Fruit fly (Drosophila melanogaster): ENCODE results near the gene mei-217.

The mei-217 gene

DNA sequence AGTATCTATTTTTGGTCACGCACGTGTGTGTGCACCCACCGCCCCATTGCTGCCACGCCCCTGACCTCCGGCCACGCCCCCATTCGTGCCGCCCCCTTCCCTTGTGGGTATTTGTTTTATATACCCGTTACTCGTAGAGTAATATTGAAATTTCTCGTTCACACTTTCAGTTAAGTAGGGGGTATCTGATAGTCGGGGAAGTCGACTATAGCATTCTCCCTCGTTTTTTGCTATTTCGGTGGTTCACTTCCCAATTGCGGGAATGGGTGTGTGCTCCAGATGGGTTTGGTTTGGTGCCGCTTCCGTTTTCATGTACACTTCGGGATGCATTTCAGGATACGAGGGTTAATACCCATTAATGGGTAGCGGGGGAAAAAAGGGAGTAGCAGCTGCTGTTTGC, 24.5 kb upstream of the mei-217 start:
- TF ChIP-seq CG8478 (optimal IDR thresholded peaks at IDR 0.05) = no peak
- no peak for TF ChIP-seq CTCF (optimal IDR thresholded peaks at IDR 0.05)

DNA sequence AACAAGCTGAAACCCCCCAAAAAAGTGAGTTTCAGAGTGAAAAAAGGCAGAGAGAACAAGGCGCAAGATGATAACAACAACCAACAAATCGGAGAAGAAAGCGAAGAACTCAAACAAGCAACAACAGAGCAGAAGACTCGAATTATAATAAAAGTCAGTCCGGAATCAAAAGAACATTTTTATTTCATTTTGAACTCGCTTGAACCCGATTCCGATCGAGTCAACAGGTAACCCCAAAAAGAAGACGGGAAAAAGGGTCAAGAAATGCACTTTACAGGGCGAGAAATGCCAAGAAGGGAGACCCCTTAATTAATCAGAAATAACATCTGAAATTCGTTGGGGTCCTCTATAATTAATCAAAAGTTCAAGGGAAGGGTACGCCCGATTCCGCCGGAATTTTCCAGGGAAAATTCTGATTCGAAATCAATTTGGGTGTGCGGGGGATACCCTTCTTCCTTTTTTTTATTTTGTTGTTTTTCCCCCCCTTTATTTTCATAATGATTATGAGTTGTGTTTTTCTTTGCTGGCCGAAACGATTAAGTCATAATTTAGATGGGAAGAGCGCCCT, 19.7 kb upstream of the mei-217 start:
- TF ChIP-seq CG8478 (optimal IDR thresholded peaks at IDR 0.05) = no peak
- TF ChIP-seq CTCF (optimal IDR thresholded peaks at IDR 0.05) = no peak

DNA sequence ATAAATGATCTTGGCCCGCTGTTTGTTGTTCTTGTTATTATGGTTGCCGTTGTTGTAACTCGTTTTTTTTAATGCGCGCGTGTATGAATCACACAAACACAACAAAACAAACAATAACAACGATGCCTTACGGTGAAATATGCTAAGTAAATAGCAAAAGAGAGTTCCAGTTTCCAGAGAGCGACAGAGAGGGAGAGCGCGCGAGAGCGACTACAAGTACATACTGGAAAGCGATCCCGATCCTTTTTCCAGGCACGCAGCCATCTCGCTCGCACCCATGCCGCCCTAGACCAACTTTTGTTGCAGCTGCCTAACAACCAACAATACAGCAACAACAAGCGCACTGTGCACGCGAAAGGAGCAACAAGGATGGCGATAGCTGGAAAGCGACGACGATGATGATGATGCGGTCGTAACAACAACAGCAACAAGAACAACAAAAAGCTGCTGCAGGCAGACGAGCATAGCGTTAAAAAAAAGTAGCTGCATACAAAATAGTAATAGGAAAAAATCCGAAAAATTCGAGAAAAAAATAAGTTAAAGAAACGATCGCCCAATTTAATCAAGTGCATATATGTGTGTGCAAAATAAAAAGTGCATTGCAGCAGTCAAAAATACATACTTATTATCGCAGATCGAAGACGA, 17.7 kb upstream of the mei-217 start:
- TF ChIP-seq CG8478 (optimal IDR thresholded peaks at IDR 0.05) (no peak), CTCF (optimal IDR thresholded peaks at IDR 0.05) (no peak)

DNA sequence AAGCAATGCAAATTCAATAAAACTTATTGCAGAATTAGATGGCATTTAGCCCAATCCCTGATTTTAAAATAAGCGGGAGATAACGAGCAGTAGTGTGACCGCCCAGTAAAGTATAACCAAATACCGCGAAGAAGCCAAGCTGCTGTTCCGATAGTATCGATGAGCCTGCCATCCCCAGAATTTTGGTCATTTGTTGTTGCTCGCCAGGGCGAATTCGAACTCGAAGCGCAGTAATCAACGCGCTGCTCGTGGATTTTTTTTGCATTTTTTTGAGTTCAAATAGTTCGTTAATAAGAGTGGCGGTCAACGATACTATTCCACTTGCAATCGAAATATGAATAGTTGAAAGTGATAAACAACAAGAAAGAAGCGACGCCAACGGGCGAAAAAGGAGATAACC, 17.0 kb upstream of the mei-217 start, which contains the start of gene baz:
Gene baz, plus strand, starts transcription at position 188 of the 400 bp plus-strand sequence.
- TF ChIP-seq CG8478 (optimal IDR thresholded peaks at IDR 0.05) = no peak
- TF ChIP-seq CTCF (optimal IDR thresholded peaks at IDR 0.05) = peak in 1 of 2 experiments; percentile 23

DNA sequence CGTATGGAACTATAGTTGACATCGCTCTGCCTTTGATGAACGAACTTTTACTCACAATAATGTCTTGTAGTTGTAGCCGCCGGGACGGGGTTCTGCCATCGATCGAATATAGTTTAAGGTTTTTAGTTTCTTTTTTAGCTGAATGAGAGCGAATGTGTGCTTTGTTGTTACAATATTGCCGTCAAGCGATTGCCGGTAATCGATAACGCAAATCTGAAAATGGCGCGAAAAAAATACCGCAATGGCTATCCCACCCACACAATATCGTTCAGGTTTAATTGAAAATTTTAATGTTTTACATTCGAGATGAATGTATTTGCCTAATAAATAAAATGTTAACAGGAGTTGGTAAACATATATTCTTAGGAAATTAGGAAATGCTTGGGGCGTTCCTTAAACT, 16.3 kb upstream of the mei-217 start, which contains the start of gene xmas:
Gene xmas, minus strand, starts transcription at position 191 of the 400 bp plus-strand sequence.
- TF ChIP-seq CG8478 (optimal IDR thresholded peaks at IDR 0.05) (no peak), CTCF (optimal IDR thresholded peaks at IDR 0.05) (no peak)

DNA sequence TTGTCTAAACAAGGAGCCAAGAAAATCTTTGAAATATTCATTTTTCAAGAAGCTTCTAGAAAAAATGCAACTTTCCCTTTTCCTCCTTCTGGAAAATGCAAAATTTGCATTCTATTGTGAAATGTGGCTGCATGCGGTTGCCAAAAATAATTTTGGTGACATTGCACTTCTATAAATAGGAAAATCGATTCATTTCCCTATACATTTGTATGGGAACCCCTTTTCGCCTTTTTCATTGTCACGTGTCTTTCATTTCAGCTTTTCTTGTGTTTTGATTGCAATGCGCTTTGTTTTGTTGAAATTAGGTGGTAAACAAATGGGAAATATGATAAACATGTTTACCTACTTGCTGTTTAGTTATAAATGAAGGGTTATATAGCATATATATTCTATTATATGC, 7.9 kb upstream of the mei-217 start:
- no peak for TF ChIP-seq CTCF (optimal IDR thresholded peaks at IDR 0.05)
- TF ChIP-seq CG8478 (optimal IDR thresholded peaks at IDR 0.05) = no peak

DNA sequence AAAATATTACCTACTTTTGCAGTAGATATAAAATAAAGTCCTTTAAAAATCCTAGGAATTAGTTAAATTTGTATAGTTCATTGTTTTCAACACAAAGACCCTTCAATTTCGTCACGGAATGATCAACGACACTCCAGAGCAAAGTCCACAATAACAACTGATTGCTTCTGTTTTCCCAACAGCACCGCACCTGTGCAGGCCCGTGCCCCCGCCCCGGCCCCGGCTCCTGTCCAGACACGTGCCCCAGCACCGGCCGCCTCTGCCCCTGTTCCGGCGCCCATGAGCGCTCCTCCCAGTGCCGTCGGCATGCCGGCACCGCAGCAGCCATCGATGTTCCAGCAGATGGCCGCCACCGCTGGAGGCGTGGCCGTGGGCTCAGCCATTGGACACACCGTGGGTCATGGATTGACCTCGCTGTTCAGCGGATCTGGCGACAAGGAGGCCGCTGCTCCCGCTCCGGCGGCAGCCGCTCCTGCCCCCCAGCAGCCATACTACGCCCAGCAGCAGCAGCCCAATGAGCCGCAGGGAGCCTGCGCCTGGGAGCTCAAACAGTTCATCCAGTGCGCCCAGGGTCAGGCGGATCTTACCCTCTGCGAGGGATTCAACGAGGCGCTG, 7.0 kb upstream of the mei-217 start:
- TF ChIP-seq CTCF (optimal IDR thresholded peaks at IDR 0.05) (no peak), CG8478 (optimal IDR thresholded peaks at IDR 0.05) (no peak)

DNA sequence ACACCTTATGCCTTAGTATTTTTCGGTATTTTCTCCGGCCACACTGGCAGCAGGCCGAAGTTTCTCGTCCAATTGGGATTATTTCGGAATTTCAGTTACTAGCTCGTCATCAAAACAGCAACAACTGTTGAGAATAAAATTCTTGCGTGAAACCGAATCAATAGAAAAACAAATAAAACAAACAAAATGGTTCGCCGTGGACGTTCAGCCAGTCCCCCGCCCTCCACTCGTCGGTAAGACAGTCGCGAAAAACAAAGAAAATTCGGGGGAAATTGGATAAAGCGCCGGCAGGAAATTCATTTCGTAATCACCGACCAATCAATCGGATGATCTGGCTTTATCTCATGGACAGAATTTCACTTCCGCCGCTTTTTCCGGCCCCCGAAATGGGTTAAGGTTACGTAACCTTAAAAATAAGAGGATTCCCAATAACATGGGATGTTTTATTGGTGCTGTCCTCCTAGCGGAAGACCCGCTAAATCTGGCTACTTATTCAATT, 6.2 kb upstream of the mei-217 start, which contains the start of gene Chchd2:
Gene Chchd2, plus strand, starts transcription at position 51 of the 499 bp plus-strand sequence.
- TF ChIP-seq CG8478 (optimal IDR thresholded peaks at IDR 0.05) (no peak), CTCF (optimal IDR thresholded peaks at IDR 0.05) (no peak)

DNA sequence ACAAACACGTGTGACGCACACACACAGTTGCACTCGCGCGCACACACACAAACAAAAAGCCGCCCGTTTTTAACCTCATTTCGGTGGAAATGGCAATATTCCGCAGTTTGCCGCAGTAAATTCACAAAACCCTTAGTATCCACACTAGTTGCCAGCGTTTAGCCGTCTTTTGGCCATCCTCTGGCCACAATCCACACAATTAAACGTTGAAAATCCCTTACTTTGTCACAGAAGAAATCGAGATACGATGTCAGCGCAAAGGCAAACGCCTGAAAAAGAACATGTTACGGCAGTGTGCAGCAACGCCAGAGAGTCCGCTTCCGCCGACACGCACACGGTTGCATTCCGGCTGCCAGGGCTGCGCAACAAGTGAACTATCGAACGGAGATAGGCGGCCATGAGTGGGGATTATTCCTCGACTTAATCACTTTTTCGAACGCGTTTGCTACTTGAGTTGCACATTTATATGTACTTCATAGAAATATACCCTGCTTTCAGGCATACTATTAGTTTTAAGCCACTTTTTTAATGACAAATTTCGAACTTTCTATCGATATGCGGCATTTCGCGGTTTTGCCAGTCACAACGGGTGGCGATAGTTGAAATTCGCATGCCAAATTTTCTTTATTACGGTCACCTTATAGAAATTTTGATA, 5.3 kb upstream of the mei-217 start, which contains the start of gene RpS5a:
Gene RpS5a, minus strand, starts transcription at position 282 of the 655 bp plus-strand sequence.
- no peak for TF ChIP-seq CG8478 (optimal IDR thresholded peaks at IDR 0.05)
- no peak for TF ChIP-seq CTCF (optimal IDR thresholded peaks at IDR 0.05)

DNA sequence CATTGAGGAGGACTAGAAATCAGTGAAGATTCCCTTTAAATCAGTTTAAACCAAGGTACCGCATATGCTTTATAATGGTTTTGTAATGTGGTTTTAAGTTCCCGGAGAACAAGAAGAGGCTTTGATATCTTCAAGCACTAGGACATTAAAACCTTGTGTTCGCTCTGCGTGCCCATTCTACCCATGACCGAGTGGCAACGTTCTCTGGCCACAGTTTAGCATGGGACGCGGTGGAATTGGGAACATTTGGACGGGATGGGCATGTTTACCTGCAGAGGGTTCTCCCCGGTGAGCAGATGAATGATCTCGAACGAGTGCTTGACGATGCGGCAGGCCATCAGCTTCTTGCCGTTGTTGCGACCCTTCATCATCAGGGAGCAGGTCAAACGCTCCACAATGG, 3.7 kb upstream of the mei-217 start:
- TF ChIP-seq CTCF (optimal IDR thresholded peaks at IDR 0.05) (no peak), CG8478 (optimal IDR thresholded peaks at IDR 0.05) (no peak)

DNA sequence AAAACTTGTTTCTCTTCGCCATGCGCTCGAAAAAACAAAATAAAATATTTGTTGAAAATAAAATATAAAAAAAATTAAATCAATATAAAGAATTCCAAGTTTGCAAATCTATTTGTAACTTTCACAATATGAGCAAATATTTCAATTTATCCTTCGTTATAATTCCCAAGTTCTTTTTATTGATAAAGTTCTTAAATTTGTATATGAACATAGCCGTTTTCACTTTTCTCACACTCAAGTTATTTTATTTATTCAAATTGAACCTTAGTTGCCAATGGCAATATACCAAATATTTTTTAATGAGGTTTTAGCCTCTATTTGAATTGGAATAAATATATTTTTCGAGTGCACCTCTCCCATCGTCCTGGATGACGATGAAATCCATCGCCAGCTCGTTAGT, 10.1 kb downstream of the mei-217 start:
- TF ChIP-seq CTCF (optimal IDR thresholded peaks at IDR 0.05) (no peak), CG8478 (optimal IDR thresholded peaks at IDR 0.05) (no peak)

DNA sequence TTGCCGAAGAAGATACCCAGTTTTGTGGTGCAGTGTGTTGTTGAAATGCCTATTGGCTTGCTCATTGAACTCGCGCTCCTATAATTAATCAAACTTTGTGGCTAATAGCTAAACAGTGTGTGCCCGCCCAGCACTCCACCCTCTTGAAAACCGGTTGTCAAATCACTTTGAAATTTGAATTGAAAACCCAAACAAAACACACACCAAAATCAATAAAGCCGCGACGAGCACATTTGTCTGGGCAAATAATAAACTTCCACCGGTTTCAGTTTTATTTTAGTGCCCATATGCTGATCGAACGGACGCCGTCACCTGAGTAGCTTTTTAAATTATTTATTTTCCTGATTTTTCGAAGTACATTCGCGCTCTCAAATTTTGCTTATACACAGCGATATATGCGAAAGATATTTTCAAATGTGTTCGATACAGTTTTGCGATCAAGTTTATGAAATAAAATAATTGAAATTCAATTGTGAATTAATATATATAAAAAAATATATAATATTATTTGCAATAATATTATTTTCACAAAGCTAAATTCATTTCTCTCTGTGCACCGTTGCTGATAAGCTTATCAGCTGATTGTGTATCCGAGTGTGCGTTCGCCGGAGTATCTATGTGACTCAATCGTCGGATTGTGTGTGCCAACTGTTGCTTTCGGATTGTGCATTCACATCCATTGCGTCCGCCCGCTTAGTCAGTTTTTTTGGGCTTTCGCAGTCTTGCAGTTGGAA, 12.9 kb downstream of the mei-217 start:
- TF ChIP-seq CG8478 (optimal IDR thresholded peaks at IDR 0.05) (no peak), CTCF (optimal IDR thresholded peaks at IDR 0.05) (no peak)

DNA sequence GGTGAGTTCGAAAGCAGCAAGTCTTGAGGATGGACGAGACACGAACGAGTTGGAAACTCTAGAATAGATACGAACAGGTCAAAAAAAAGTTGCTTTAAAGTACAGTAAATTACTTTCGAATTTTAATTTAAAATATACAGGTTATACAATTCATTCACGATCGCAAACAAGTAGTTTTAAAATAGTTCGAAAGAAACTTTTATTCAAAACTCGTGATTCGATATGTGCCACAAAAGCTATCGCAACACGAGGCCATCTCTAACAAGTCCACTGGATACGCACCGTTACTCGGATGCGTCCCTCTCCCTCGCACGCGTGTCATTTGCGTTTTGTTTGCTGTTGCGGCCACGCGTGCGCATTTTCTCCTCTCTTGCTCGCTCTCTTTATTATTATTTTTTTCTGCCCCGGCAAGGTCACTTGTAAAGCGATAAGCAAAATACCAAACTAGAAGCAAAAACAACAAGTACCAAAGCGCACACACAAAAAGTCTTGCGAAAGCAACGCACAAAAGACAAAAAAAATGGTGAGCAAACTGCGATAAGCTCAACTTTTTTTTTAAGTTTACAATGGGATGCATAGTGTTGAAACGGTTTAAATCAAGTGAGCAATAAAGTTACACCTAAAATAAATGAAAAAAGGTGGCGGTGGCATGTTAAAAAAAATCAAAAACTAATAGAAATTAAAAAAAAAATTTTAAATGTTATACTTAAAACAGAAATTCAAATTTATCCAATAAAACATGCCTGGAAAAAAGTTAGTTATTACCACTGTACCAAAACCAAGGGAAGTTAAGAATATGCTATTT, 17.6 kb downstream of the mei-217 start:
- TF ChIP-seq CTCF (optimal IDR thresholded peaks at IDR 0.05) = no peak
- no peak for TF ChIP-seq CG8478 (optimal IDR thresholded peaks at IDR 0.05)

Measured in S2 (cell line).